Worm (Caenorhabditis elegans): Measurements from ENCODE around the gene F16G10.6.

DNA sequence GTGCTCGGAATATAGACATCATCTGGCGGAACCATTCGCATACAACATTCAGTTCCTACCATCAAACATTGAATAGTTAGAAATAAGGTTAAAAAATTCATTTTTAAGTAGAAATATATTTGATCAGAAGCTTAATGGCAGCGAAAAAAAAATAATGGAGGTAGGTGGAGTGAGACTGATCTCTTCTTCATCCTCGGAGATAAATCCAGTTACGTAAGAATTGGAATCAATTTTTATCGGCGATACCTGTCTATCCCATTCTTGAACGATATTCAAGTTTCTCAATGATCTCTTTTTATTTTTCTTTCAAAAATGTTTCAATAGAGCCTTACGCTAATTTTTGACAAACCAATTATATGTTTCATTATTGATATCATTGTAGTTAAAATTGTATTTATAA lies 7.8 kb upstream of the F16G10.6 start, which contains the start of gene F16G10.9:
- no peak for TF ChIP-seq tbx-37 (GFP tag; conservative IDR thresholded peaks at IDR 0.05)
- TF ChIP-seq flt-1 (GFP tag; IDR thresholded peaks at IDR 0.05): no peak
- TF ChIP-seq ceh-13 (GFP tag; optimal IDR thresholded peaks at IDR 0.05): no peak
- no peak for TF ChIP-seq ama-1 (optimal IDR thresholded peaks at IDR 0.05)
- TF ChIP-seq pes-1 (GFP tag; IDR thresholded peaks at IDR 0.05): no peak
- no peak for TF ChIP-seq sea-1 (GFP tag; conservative IDR thresholded peaks at IDR 0.05)
- no peak for TF ChIP-seq tra-4 (tag; optimal IDR thresholded peaks at IDR 0.05)
- no peak for TF ChIP-seq hmbx-1 (tag; optimal IDR thresholded peaks at IDR 0.05)

Data from whole organism, early embryonic.